Fruit fly (Drosophila melanogaster) ovary, adult (tissue): ENCODE results near the gene Rac1.

ENCODE experiments used
- CG17801 ChIP-seq: fragments of 200-800 bp; optimal IDR thresholded peaks from 2 replicates; lab custom pipeline; 2019; ENCODE audit warnings: missing biosample characterization, mild to moderate bottlenecking, missing genetic modification characterization, moderate library complexity; ENCODE audit not compliant: partially characterized antibody

Rac1 gene

DNA sequence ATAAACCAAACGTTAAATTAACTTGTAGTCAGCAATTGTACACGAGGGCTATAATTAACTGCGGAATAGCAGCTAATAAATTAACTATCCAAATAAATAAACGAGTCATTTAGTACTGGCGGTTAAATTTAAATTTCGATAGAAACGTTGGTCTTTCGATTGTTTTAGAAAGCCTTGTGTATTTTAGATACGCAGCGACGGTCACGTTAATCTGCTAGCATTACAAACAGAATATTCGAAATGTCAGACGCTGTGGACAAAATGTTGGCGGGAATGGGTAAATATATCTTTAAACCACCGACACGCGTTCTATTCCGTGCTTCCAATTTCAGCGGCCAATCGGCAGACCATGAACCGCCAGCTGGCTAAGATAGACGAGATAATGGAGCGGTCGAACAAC lies 29.1 kb upstream of the Rac1 start, which contains the start of gene msd1:
Gene msd1, plus strand, starts transcription at position 203 of the 400 bp plus-strand sequence.
- TF ChIP-seq CG17801 = no peak

DNA sequence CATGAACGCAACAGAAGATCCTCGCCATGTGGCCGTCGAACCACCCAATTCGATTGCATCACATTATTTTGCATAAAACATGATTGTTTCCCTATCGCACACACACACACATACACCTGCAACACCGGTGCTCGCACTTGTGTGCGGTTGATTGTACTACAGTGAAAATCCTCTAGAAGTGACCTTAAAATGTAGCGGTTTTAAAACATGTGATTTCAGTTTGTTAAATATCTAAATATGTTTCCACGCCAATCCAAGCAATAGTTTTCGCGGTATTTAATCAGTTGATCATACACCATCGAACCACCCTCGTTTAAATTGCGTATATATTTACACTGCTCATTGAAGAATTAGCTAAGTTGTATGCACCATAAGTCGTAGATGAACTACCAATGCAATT lies 27.9 kb upstream of the Rac1 start:
- no peak for TF ChIP-seq CG17801

DNA sequence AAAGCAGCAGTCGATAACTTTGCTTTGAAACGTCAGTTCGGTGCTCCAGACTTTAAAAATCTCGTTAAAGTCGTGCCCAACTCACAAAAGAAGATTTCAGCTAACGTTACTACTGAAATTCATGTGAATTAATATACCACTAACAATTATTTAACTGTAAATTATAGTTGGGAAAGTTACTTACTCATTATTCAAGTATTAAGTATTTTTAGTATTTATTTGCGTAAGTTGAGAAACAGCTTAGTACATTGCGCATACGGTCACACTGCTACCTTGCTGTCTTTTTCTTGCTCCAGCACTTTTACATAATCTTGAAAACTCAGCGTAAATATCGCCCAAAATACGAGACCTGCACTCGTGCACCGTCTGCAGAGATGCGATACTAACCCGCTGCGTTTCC lies 27.2 kb upstream of the Rac1 start, which contains the start of gene ND-ACP:
Gene ND-ACP, plus strand, starts transcription at position 226 of the 400 bp plus-strand sequence.
- no peak for TF ChIP-seq CG17801

DNA sequence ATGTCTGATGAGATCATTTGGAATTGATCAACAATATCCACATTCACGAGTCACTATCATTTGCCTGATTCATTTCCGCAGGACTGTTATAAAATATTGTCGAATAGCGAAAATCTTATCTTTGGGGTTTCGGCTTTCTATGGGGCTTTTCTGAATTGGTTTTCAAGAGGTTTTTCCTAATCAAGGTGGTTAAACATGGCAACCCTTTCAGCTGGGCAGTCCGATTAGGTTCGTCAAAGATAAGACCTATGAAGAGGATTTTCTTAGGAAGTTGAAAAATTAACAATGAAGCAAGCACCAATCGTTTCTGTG lies 23.1 kb upstream of the Rac1 start:
- no peak for TF ChIP-seq CG17801

DNA sequence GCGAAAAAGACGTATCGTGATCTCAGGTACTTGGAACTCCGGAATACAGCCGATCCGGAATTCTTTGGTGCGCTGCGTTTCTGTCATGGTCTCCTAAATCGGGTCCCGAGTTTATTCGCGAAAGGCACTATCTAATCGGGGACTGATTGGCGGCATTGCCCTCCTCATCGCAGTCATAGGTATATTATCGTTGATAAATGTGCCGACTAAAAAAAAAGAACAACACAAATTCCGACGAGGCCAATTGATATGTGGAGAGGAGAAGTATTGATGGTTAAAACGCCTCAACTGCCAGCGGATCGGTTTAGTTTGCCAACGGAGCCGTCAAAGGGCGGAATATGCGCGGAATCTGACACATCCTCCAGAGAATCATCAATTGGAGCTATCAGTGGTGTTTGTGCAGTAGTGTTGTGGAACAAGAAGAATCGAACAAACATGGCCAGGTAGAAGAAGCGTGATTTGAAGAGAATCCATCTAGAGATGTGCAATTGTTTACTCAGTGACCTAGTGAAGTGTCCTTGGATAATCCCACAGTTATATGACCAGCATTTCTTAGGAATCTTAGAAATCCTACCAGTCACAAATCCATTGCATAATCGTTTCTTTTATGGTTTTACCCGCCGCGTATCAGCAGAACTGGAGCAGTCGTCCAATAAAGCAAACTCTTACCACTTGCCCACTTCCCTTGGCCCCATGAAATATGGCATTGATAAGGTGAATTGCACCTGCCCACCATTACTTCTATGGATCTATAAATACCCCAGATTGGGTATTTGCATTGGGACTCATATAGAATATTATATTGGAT lies 22.5 kb upstream of the Rac1 start:
- TF ChIP-seq CG17801 = no peak

DNA sequence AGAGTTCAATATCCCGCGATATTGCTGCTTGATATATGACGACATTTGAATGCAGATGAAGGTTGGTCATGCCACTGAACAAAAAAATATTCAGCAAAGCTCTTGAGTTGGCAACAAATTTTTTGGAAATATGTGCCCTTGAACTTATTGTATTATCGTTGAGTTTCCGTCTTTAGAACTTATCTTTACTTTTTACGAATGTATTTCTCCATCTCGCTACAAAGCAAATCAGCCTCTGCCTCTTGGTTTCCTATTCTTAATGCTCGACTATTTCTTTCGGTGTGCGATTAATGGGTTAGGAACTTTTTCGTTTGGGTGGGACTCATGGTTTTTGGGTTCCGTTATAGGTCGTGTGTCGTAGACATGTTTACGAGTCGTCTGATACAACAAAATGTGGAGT lies 20.7 kb upstream of the Rac1 start:
- no peak for TF ChIP-seq CG17801

DNA sequence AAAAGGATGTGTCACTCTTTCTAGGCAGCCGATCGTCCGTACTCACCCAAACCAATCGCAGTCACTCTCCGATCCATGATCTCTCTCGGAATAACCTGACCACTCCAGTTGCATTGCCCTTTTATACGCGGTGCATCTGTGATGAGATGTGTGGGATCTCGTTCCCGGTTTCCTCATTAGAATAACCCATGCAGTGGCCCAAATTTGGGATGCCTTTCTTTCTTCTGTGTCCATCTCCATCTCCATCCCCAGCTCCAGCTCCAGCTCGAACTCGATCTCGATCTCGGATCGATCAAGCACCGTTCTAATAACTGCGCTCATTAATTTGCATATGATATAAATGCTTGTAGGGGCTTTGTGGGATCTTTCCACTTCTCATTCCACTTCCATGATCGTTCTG lies 20.2 kb upstream of the Rac1 start, which contains the start of gene CG9184:
Gene CG9184, minus strand, starts transcription at position 101 of the 400 bp plus-strand sequence.
- no peak for TF ChIP-seq CG17801

DNA sequence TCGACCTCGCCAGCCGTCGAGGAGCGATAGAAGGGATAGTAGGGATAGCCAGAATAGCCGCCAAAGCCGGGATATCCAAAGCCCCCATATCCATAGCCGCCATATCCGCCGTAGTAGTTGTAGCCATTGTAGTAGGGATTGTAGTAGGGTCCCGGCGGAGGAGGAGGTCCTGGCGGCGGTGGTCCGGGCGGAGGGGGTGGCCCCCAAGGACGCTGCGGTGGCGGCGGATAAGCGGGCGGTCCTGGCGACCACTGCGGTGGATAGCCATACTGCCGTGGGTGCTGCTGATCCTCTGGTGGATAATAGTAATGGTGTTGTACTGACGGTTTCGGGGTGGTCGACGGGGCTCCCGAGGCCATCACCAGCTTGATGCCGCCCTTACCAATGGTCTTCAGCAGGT lies 19.7 kb upstream of the Rac1 start:
- TF ChIP-seq CG17801 = no peak

DNA sequence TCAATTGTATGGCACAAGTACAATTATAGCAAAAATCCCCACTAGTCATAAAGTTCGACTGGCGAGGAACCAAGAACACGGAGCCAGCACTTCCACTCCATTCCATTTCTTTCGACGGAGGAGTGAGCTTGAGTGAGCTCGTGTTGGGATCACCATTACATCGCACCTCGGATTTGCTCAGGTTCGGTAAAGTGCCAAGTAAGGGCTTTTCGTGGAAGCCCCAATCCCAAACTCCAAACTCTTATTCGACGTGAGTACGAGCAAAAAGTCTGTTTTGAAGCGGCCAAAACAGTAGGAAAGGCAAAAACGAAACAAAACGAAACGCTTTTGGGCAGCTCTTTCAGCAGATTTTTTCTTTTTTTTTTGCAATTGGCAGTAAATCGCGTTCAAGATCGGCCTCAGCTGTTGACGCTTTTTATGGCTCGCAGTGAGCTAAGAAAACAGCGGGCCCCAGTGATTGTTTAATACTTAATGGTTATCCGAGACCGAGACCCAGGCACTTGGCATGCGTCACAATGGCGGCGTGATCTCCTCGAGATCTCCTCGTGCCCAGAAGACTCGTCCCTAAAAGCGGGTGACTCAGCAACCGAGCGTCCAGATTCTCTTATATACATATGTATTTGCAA lies 18.6 kb upstream of the Rac1 start:
- no peak for TF ChIP-seq CG17801

DNA sequence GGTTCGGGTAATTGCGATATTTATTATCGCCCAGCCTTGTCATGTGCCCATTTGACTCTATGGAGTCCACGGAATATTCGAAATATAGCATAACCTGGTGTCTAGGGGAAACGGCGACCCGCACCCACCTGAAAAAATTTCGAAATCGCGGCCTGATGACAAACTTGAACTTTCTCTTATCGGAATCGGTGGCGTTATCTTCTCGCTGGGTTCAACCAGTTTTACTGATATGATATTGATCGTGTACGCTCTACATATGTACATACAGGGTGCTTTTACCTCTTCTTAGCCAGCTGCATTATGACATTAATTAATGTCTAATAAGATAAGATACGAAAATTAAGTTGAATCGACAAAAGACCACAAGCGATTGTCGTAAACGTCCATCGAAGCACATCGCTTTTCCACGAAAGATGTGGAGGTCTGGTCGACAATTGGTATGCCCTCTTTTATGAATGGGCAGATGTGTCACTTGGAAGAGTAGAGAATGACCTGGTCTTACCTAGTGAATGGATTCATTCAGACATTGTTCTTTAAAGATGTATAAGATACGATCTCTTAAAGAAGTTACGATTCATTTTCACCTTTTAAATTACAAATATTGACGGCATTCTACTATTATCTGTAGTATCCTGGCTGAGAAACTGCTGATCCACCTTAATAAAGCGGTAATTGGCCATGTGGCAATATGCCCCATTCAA lies 17.9 kb upstream of the Rac1 start:
- TF ChIP-seq CG17801 = peak; percentile 62

DNA sequence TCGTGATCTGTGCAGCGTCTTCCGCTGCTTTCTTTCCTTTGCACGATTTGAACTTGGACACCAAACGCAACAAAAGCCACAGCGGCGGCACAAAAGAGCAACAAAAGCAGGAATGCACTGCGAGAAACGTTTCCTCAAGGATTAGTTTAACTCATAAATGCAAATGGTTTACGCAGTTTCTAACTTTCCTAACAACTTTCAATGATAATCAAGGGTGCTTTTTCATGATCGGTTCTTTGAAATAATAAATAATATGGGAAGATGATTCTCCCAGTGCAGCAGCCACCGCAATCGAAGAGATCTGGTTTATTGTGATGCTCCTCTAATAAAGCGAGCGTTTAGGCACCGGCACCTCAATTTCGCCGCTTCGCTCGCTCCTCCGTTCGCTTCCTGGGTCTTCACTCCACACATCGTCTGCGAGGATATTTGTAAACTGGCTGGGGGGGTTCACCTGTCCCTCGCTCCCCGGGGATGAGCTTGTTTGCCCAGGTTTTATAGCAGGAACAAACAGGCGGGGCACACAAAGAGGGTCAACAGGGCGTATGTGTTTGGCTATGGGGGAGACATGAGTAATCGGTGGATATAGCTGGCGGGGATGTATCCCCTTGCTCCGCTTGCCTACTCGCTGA lies 16.7 kb upstream of the Rac1 start:
- no peak for TF ChIP-seq CG17801

DNA sequence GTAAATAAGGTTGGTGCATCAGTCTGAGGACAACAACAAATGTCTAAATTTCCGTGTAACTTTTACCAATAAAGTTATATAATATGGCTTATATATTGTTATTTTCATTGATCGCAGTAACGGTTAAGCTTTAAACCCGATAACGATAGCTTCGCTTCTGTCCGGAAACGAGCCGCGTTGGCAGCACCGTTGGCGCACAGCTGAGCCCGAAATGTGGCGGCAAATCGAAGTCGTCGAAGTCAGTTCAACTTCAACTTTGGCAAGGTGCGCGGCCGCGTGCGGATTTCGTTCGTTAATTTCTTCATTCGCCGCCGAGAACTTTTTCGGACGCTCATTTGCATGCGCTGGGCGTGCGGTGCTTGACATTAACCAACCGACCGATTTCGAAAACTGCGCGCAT lies 15.8 kb upstream of the Rac1 start, which contains the start of gene Myo61F:
Gene Myo61F, plus strand, starts transcription at position 240 of the 400 bp plus-strand sequence.
- peak; percentile 13 for TF ChIP-seq CG17801

DNA sequence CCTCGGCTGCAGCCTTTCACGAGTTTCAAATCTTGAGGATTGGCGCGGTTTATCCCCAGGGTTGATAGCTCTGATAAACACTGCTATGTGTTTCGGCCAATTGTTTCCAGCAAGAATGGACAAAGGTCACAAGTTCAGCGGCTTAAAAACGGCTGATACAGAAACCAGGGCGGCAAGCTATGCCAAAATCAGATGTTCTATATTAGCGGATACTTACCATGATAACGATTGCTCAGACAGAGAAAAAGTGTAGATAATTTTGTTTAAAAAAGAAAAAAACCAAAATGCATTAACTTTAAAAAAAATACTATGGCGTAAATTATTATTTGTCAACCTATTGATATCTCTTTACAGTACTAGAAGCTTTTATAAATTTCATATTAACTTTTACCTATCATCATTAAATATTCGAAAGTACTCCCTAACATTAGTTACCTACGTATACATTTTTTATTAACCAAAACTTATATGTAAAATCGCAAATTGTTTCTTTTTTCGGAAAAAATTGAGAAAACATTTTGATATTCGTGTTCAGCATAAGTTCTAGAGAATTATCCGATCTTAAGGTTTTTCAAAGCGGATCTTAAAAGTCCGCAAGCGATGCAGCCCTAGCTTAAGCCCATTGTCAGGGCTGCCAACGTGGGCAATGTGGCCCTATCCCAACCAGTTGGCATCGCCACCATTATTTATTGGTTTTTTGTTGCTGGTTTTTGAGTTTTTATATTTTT lies 10.7 kb upstream of the Rac1 start, which contains the start of the genes sturkopf and Herc4:
Gene sturkopf, minus strand, starts transcription at position 339 of the 728 bp plus-strand sequence.
Gene Herc4, plus strand, starts transcription at position 658 of the 728 bp plus-strand sequence.
- peak; percentile 9 for TF ChIP-seq CG17801

DNA sequence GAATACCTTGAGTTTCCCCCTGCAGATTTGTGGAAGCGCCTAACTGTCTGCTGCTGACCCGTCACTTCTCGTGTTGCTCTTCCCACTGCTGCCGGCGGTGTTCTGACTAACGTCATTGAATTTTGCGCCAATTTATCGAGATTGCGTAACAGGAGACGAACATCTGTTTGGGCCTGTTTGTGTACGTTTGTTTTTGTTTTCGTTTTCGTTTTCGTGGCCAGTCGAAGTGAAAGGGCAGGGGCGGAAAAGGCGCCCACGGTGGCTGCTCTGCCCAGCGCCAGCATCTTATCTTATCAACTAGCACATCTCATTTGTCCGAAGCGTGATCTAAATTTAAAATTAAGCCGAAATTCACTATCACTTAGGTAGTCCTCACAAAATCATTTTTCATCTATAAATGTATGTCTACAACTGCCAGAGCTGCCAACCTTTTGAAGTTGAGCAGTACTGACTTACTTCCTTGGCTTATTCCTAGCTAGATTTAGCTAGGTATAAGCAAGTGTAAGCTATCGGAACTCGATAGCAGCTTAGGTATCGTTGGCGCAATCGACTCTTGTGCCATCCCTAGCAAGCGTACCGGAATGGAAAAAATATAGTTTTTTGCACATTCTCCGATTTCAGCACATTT lies 4.6 kb upstream of the Rac1 start, which contains the start of the genes Ctr9 and Nt5a:
Gene Ctr9, plus strand, starts transcription at position 220 of the 628 bp plus-strand sequence.
Gene Nt5a, minus strand, starts transcription at position 414 of the 628 bp plus-strand sequence.
- TF ChIP-seq CG17801 = peak; percentile 14

DNA sequence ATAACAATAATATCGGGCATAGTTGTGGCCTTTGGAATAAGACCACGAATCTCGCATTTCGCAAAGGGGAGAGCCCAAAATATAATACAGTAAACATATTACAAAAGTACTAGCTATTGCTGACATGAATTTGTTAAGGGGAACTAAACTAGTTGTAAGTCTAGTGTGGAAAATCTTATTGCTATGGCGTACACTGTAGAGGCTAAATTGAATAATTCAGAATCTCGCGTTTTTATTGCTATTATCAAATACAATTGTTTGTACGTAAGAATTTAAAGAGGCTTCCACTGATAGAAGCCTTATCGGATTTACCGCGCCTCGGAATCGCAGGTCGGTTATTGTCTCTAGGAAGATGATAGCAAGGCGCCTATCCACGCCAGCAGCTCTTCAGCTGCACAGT lies 2.8 kb upstream of the Rac1 start:
- no peak for TF ChIP-seq CG17801
